Fruit fly (Drosophila melanogaster) whole organism, embryonic: ENCODE measurements around the gene CG43051.

Experiments used
- Ada2b ChIP-seq: fragments of 200-800 bp; sonication (Bioruptor generic); IDR thresholded peaks from 2 replicates; pipeline ENCODE4 v1.3.6; 2022; ENCODE audit warnings: missing biosample characterization, missing genetic modification characterization
- Adf1 ChIP-seq: fragments of 200-800 bp; sonication (Bioruptor generic); IDR thresholded peaks from 2 replicates; pipeline ENCODE4 v1.3.6; 2022; ENCODE audit warnings: missing biosample characterization, missing genetic modification characterization
- Asciz ChIP-seq: fragments of 200-800 bp; sonication (Bioruptor generic); optimal IDR thresholded peaks from 2 replicates; lab custom pipeline; 2017; ENCODE audit warnings: missing biosample characterization, mild to moderate bottlenecking, missing genetic modification characterization, missing genetic modification reagents
- Bgb ChIP-seq: fragments of 200-800 bp; sonication (Bioruptor generic); IDR thresholded peaks from 2 replicates; pipeline ENCODE4 v1.3.6; 2022; ENCODE audit warnings: missing biosample characterization, missing genetic modification characterization; ENCODE audit not compliant: partially characterized antibody
- C15 ChIP-seq: fragments of 200-800 bp; sonication (Bioruptor generic); IDR thresholded peaks from 3 replicates; pipeline ENCODE4 v1.3.6; 2022; ENCODE audit warnings: missing biosample characterization, missing genetic modification characterization
- CG11560 ChIP-seq: fragments of 200-800 bp; sonication (Bioruptor generic); IDR thresholded peaks from 3 replicates; pipeline ENCODE4 v1.3.6; 2022; ENCODE audit warnings: missing biosample characterization, missing genetic modification characterization
- CG12104 ChIP-seq: fragments of 200-800 bp; sonication (Bioruptor generic); optimal IDR thresholded peaks from 3 replicates; lab custom pipeline; 2016; ENCODE audit warnings: missing biosample characterization, missing genetic modification characterization
- CG12219 ChIP-seq: fragments of 200-800 bp; sonication (Bioruptor generic); optimal IDR thresholded peaks from 3 replicates; lab custom pipeline; 2018; ENCODE audit warnings: missing biosample characterization, mild to moderate bottlenecking, missing genetic modification characterization
- CG15073 ChIP-seq: fragments of 200-800 bp; sonication (Bioruptor generic); optimal IDR thresholded peaks from 2 replicates; lab custom pipeline; 2016; ENCODE audit warnings: missing biosample characterization, missing genetic modification characterization
- CG15601 ChIP-seq: fragments of 200-800 bp; sonication (Bioruptor generic); optimal IDR thresholded peaks from 3 replicates; lab custom pipeline; 2019; ENCODE audit warnings: missing biosample characterization, mild to moderate bottlenecking, missing genetic modification characterization, moderate library complexity
- CG17361 ChIP-seq: fragments of 200-800 bp; sonication (Bioruptor generic); IDR thresholded peaks from 3 replicates; pipeline ENCODE4 v1.3.6; 2022; ENCODE audit warnings: missing biosample characterization, missing genetic modification characterization
- CG17568 ChIP-seq: fragments of 200-800 bp; sonication (Bioruptor generic); optimal IDR thresholded peaks from 2 replicates; lab custom pipeline; 2018; ENCODE audit warnings: missing biosample characterization, mild to moderate bottlenecking, missing genetic modification characterization, moderate library complexity
- CG1832 ChIP-seq: fragments of 200-800 bp; sonication (Bioruptor generic); optimal IDR thresholded peaks from 2 replicates; lab custom pipeline; 2017; ENCODE audit warnings: missing biosample characterization, mild to moderate bottlenecking, missing genetic modification characterization, inconsistent platforms
- CG30020 ChIP-seq: fragments of 200-800 bp; optimal IDR thresholded peaks from 2 replicates; lab custom pipeline; 2019; ENCODE audit warnings: missing biosample characterization, mild to moderate bottlenecking, missing genetic modification characterization, moderate library complexity
- CG3847 ChIP-seq: fragments of 200-800 bp; sonication (Bioruptor generic); IDR thresholded peaks from 2 replicates; pipeline ENCODE4 v1.3.6; 2022; ENCODE audit warnings: missing biosample characterization, missing genetic modification characterization
- CG7987 ChIP-seq: fragments of 200-800 bp; sonication (Bioruptor generic); optimal IDR thresholded peaks from 2 replicates; lab custom pipeline; 2018; ENCODE audit warnings: missing biosample characterization, mild to moderate bottlenecking, missing genetic modification characterization, moderate library complexity
- CG8290 ChIP-seq, 3 experiments: fragments of 200-800 bp; sonication (Bioruptor generic); optimal IDR thresholded peaks; 2 replicates each; lab custom pipeline; 2016 to 2019; ENCODE audit warnings: missing biosample characterization in 3 of 3, missing genetic modification characterization in 3 of 3, mild to moderate bottlenecking in 2 of 3, moderate library complexity in 1 of 3
- CG9727 ChIP-seq: fragments of 200-800 bp; sonication (Bioruptor generic); optimal IDR thresholded peaks from 3 replicates; lab custom pipeline; 2017; ENCODE audit warnings: missing biosample characterization, mild to moderate bottlenecking, missing genetic modification characterization
- Chrac-16 ChIP-seq: fragments of 200-800 bp; sonication (Bioruptor generic); optimal IDR thresholded peaks from 3 replicates; lab custom pipeline; 2016; ENCODE audit warnings: missing biosample characterization, missing genetic modification characterization
- CkIIα-i1 ChIP-seq: fragments of 200-800 bp; sonication (Bioruptor generic); IDR thresholded peaks from 2 replicates; pipeline ENCODE4 v1.3.6; 2022; ENCODE audit warnings: missing biosample characterization, missing genetic modification characterization
- D19B ChIP-seq: fragments of 200-800 bp; sonication (Bioruptor generic); optimal IDR thresholded peaks from 2 replicates; lab custom pipeline; 2017; ENCODE audit warnings: missing biosample characterization, mild to moderate bottlenecking, missing genetic modification characterization
- Fer1 ChIP-seq: fragments of 200-800 bp; sonication (Bioruptor generic); optimal IDR thresholded peaks from 2 replicates; lab custom pipeline; 2017; ENCODE audit warnings: missing biosample characterization, mild to moderate bottlenecking, missing genetic modification characterization
- GATAe ChIP-seq: fragments of 200-800 bp; sonication (Bioruptor generic); conservative IDR thresholded peaks from 2 replicates; pipeline ENCODE4 v1.3.6; 2022; ENCODE audit warnings: missing biosample characterization, missing genetic modification characterization
- HmgD ChIP-seq: fragments of 200-800 bp; sonication (Bioruptor generic); optimal IDR thresholded peaks from 3 replicates; lab custom pipeline; 2016; ENCODE audit warnings: missing biosample characterization, missing genetic modification characterization
- Hsf ChIP-seq: fragments of 200-800 bp; sonication (Bioruptor generic); optimal IDR thresholded peaks from 3 replicates; lab custom pipeline; 2016; ENCODE audit warnings: missing biosample characterization, missing genetic modification characterization
- Lpt ChIP-seq: fragments of >200 bp; optimal IDR thresholded peaks from 2 replicates; lab custom pipeline; 2018; ENCODE audit warnings: missing biosample characterization, missing genetic modification characterization
- MESR4 ChIP-seq: fragments of 200-800 bp; sonication (Bioruptor generic); optimal IDR thresholded peaks from 2 replicates; lab custom pipeline; 2018; ENCODE audit warnings: missing biosample characterization, mild to moderate bottlenecking, missing genetic modification characterization, moderate library complexity
- Meics ChIP-seq: fragments of 200-800 bp; sonication (Bioruptor generic); optimal IDR thresholded peaks from 2 replicates; lab custom pipeline; 2017; ENCODE audit warnings: missing biosample characterization, mild to moderate bottlenecking, missing genetic modification characterization
- PHDP ChIP-seq: fragments of 200-800 bp; sonication (Bioruptor generic); optimal IDR thresholded peaks from 3 replicates; lab custom pipeline; 2018; ENCODE audit warnings: missing biosample characterization, mild to moderate bottlenecking, missing genetic modification characterization, moderate library complexity
- ara ChIP-seq: fragments of 200-800 bp; sonication (Bioruptor generic); IDR thresholded peaks from 2 replicates; pipeline ENCODE4 v1.3.6; 2022; ENCODE audit warnings: missing biosample characterization, missing genetic modification characterization
- bab2 ChIP-seq: fragments of 200-800 bp; sonication (Bioruptor generic); optimal IDR thresholded peaks from 2 replicates; lab custom pipeline; 2016; ENCODE audit warnings: missing biosample characterization, missing genetic modification characterization
- bbx ChIP-seq: fragments of 200-800 bp; sonication (Bioruptor generic); IDR thresholded peaks from 2 replicates; pipeline ENCODE4 v1.3.6; 2022; ENCODE audit warnings: missing biosample characterization, missing genetic modification characterization; ENCODE audit not compliant: partially characterized antibody
- caup ChIP-seq: fragments of 200-800 bp; sonication (Bioruptor generic); optimal IDR thresholded peaks from 3 replicates; lab custom pipeline; 2017; ENCODE audit warnings: missing biosample characterization, mild to moderate bottlenecking, missing genetic modification characterization, moderate library complexity; ENCODE audit not compliant: severe bottlenecking
- chm ChIP-seq: fragments of 200-800 bp; sonication (Bioruptor generic); IDR thresholded peaks from 2 replicates; pipeline ENCODE4 v1.3.6; 2022; ENCODE audit warnings: missing biosample characterization, missing genetic modification characterization
- crol ChIP-seq: fragments of 200-800 bp; sonication (Bioruptor generic); IDR thresholded peaks from 2 replicates; pipeline ENCODE4 v1.3.6; 2022; ENCODE audit warnings: missing biosample characterization, missing genetic modification characterization
- dati ChIP-seq: fragments of 200-800 bp; sonication (Bioruptor generic); IDR thresholded peaks from 2 replicates; pipeline ENCODE4 v1.3.6; 2022; ENCODE audit warnings: missing biosample characterization, missing genetic modification characterization
- fd64A ChIP-seq: fragments of 200-800 bp; sonication (Bioruptor generic); optimal IDR thresholded peaks from 3 replicates; lab custom pipeline; 2018; ENCODE audit warnings: missing biosample characterization, mild to moderate bottlenecking, missing genetic modification characterization
- h ChIP-seq: fragments of >200 bp; optimal IDR thresholded peaks from 2 replicates; lab custom pipeline; 2017
- hth ChIP-seq: fragments of >200 bp; optimal IDR thresholded peaks from 2 replicates; lab custom pipeline; 2017; ENCODE audit warnings: inconsistent platforms
- inv ChIP-seq: fragments of 200-800 bp; sonication (Bioruptor generic); IDR thresholded peaks from 2 replicates; pipeline ENCODE4 v1.3.6; 2022; ENCODE audit warnings: missing biosample characterization, missing genetic modification characterization; ENCODE audit not compliant: partially characterized antibody
- jumu ChIP-seq: fragments of 200-800 bp; sonication (Bioruptor generic); optimal IDR thresholded peaks from 3 replicates; lab custom pipeline; 2016; ENCODE audit warnings: missing biosample characterization, missing genetic modification characterization
- p53 ChIP-seq: fragments of 200-800 bp; sonication (Bioruptor generic); optimal IDR thresholded peaks from 2 replicates; lab custom pipeline; 2016; ENCODE audit warnings: missing biosample characterization, missing genetic modification characterization
- rib ChIP-seq: fragments of 200-800 bp; sonication (Bioruptor generic); IDR thresholded peaks from 2 replicates; pipeline ENCODE4 v1.3.6; 2022; ENCODE audit warnings: missing biosample characterization, missing genetic modification characterization
- slou ChIP-seq: fragments of 200-800 bp; sonication (Bioruptor generic); optimal IDR thresholded peaks from 3 replicates; lab custom pipeline; 2016; ENCODE audit warnings: missing biosample characterization, missing genetic modification characterization
- tll ChIP-seq, 2 experiments: fragments of 200-800 bp in 1 of 2; fragments of >200 bp in 1 of 2; sonication (Bioruptor generic) in 1 of 2; optimal IDR thresholded peaks; 2 replicates each; lab custom pipeline; 2017 to 2019; ENCODE audit warnings: missing biosample characterization in 2 of 2, missing genetic modification characterization in 2 of 2, mild to moderate bottlenecking in 1 of 2, moderate library complexity in 1 of 2
- tup ChIP-seq: fragments of 200-800 bp; sonication (Bioruptor generic); optimal IDR thresholded peaks from 2 replicates; lab custom pipeline; 2016; ENCODE audit warnings: missing biosample characterization, mild to moderate bottlenecking, missing genetic modification characterization, moderate library complexity
- vnd ChIP-seq: fragments of 200-800 bp; sonication (Bioruptor generic); IDR thresholded peaks from 3 replicates; pipeline ENCODE4 v1.3.6; 2022; ENCODE audit warnings: missing biosample characterization, missing genetic modification characterization; ENCODE audit not compliant: partially characterized antibody
- yki ChIP-seq: fragments of >200 bp; optimal IDR thresholded peaks from 3 replicates; lab custom pipeline; 2018

The CG43051 gene

dm6 chr2L:12497283-12498265 is 10.2 kb upstream of the CG43051 start, which contains the start of gene t-cup (continued):
- no peak for TF ChIP-seq h (lab: Kevin White, UChicago)
- no peak for TF ChIP-seq CG11560 (tag; lab: Robert Waterston, UW)
- TF ChIP-seq bab2 (GFP tag; lab: Kevin White, UChicago), result peak; percentile 76
- no peak for TF ChIP-seq Chrac-16 (GFP tag; lab: Kevin White, UChicago)
- TF ChIP-seq MESR4 (GFP tag; lab: Kevin White, UChicago), result peak; percentile 10
- no peak for TF ChIP-seq yki (lab: Kevin White, UChicago)
- peak; percentile 88 for TF ChIP-seq CG15601
- no peak for TF ChIP-seq slou
- peak; percentile 90 for TF ChIP-seq Asciz (GFP tag; lab: Kevin White, UChicago)
- peak; percentile 93 for TF ChIP-seq caup (GFP tag; lab: Kevin White, UChicago)
- TF ChIP-seq CG1832 (GFP tag; lab: Kevin White, UChicago), result no peak
- no peak for TF ChIP-seq inv (GFP tag; lab: Robert Waterston, UW)
- TF ChIP-seq CkIIα-i1 (GFP tag; lab: Robert Waterston, UW), result peak; percentile 44; the same call in 1 of the 2 replicates
- TF ChIP-seq crol (GFP tag; lab: Robert Waterston, UW), result no peak
- TF ChIP-seq PHDP (tag; lab: Kevin White, UChicago), result peak; percentile 85
- peak; percentile 45 for TF ChIP-seq CG8290 (GFP tag; optimal IDR thresholded peaks at IDR 0.05; lab: Kevin White, UChicago)
- peak; percentile 64 to 81 for TF ChIP-seq CG8290 (tag; optimal IDR thresholded peaks at IDR 0.05; lab: Kevin White, UChicago)
- no peak for TF ChIP-seq CG15073
- TF ChIP-seq D19B (GFP tag; lab: Kevin White, UChicago), result peak; percentile 50
- peak; percentile 85; the same call in 1 of the 2 replicates for TF ChIP-seq chm
- peak; percentile 84 for TF ChIP-seq rib
- peak; percentile 88 for TF ChIP-seq CG17568 (GFP tag; lab: Kevin White, UChicago)
- TF ChIP-seq CG30020 (tag; lab: Kevin White, UChicago), result no peak
- 0 out of 3 replicates have a peak, but pooled peaks have one; percentile 12 for TF ChIP-seq C15
- TF ChIP-seq CG7987 (GFP tag; lab: Kevin White, UChicago), result peak; percentile 95
- peak; percentile 32 for TF ChIP-seq Hsf (GFP tag; lab: Kevin White, UChicago)
- no peak for TF ChIP-seq vnd (GFP tag; lab: Robert Waterston, UW)
- peak; percentile 28 for TF ChIP-seq tup
- TF ChIP-seq hth (lab: Kevin White, UChicago), result no peak
- TF ChIP-seq bbx (GFP tag; lab: Robert Waterston, UW), result peak; percentile 40; the same call in 1 of the 2 replicates
- TF ChIP-seq ara (GFP tag; lab: Robert Waterston, UW), result peak; percentile 49; the same call in 1 of the 2 replicates
- TF ChIP-seq tll (GFP tag; optimal IDR thresholded peaks at IDR 0.05; lab: Kevin White, UChicago), result no peak
- TF ChIP-seq Ada2b (GFP tag; lab: Robert Waterston, UW), result peak; percentile 60
- no peak for TF ChIP-seq dati (GFP tag; lab: Robert Waterston, UW)
- TF ChIP-seq GATAe (GFP tag; lab: Robert Waterston, UW), result peak; percentile 98
- peak; percentile 69 for TF ChIP-seq CG9727 (GFP tag; lab: Kevin White, UChicago)
- TF ChIP-seq Meics (GFP tag; lab: Kevin White, UChicago), result peak; percentile 79
- peak; percentile 72 for TF ChIP-seq CG12104 (GFP tag; lab: Kevin White, UChicago)
- TF ChIP-seq HmgD (GFP tag; lab: Kevin White, UChicago), result no peak
- TF ChIP-seq Lpt (GFP tag; lab: Kevin White, UChicago), result no peak
- TF ChIP-seq fd64A, result peak; percentile 88
- peak; percentile 14 for TF ChIP-seq jumu (GFP tag; lab: Kevin White, UChicago)
- 0 out of 2 replicates have a peak, but pooled peaks have one; percentile 29 for TF ChIP-seq CG3847 (GFP tag; lab: Robert Waterston, UW)
- peak; percentile 66 for TF ChIP-seq Adf1 (GFP tag; lab: Robert Waterston, UW)
- peak; percentile 19; the same call in 1 of the 2 replicates for TF ChIP-seq Bgb
- TF ChIP-seq CG17361 (GFP tag; lab: Robert Waterston, UW), result no peak
- TF ChIP-seq CG12219 (GFP tag; lab: Kevin White, UChicago), result peak; percentile 70
- TF ChIP-seq p53 (GFP tag; lab: Kevin White, UChicago), result no peak
- peak; percentile 91 for TF ChIP-seq Fer1
